Worm (Caenorhabditis elegans) whole organism, young adult: ENCODE data around the gene mdt-10.

ENCODE experiments used
- F55B11.4 ChIP-seq: sonication (generic microtip); optimal IDR thresholded peaks from 2 replicates; lab custom pipeline; 2016; ENCODE audit warnings: missing compliant biosample characterization, missing genetic modification characterization, borderline replicate concordance; ENCODE audit not compliant: insufficient read depth
- F57A8.1 ChIP-seq: fragments of 200-800 bp; sonication (Bioruptor generic); optimal IDR thresholded peaks from 2 replicates; lab custom pipeline; 2018; ENCODE audit warnings: mild to moderate bottlenecking, missing genetic modification characterization, moderate library complexity, missing compliant biosample characterization
- F57C9.4 ChIP-seq: sonication (generic microtip); optimal IDR thresholded peaks from 2 replicates; lab custom pipeline; 2017; ENCODE audit warnings: mild to moderate bottlenecking, missing genetic modification characterization, missing compliant biosample characterization
- K12H6.12 ChIP-seq: fragments of 200-800 bp; sonication (Bioruptor generic); optimal IDR thresholded peaks from 2 replicates; lab custom pipeline; 2018; ENCODE audit warnings: mild to moderate bottlenecking, missing genetic modification characterization, missing compliant biosample characterization
- Y53F4B.3 ChIP-seq: fragments of 200-800 bp; sonication (Bioruptor generic); IDR thresholded peaks from 2 replicates; pipeline ENCODE4 v1.3.6; 2022; ENCODE audit warnings: missing genetic modification reagents, missing genetic modification characterization, missing compliant biosample characterization
- akir-1 ChIP-seq: fragments of 200-800 bp; sonication (Bioruptor generic); optimal IDR thresholded peaks from 2 replicates; lab custom pipeline; 2018; ENCODE audit warnings: mild to moderate bottlenecking, missing genetic modification characterization, moderate library complexity, missing compliant biosample characterization
- aptf-3 ChIP-seq: fragments of 200-800 bp; sonication (Bioruptor generic); IDR thresholded peaks from 2 replicates; pipeline ENCODE4 v1.3.6; 2022; ENCODE audit warnings: missing genetic modification characterization, missing compliant biosample characterization
- atf-7 ChIP-seq: sonication (generic microtip); optimal IDR thresholded peaks from 2 replicates; lab custom pipeline; 2017; ENCODE audit warnings: mild to moderate bottlenecking, missing genetic modification characterization, missing compliant biosample characterization
- attf-5 ChIP-seq: fragments of 200-800 bp; sonication (Bioruptor generic); optimal IDR thresholded peaks from 2 replicates; lab custom pipeline; 2018; ENCODE audit warnings: mild to moderate bottlenecking, missing genetic modification characterization, missing compliant biosample characterization
- bed-2 ChIP-seq: fragments of 200-800 bp; sonication (Bioruptor generic); IDR thresholded peaks from 2 replicates; pipeline ENCODE4 v1.3.6; 2022; ENCODE audit warnings: missing genetic modification reagents, missing genetic modification characterization, missing compliant biosample characterization
- cebp-1 ChIP-seq, 2 experiments: fragments of 200-800 bp in 1 of 2; sonication (Bioruptor generic) in 1 of 2; sonication (generic microtip) in 1 of 2; IDR thresholded peaks in 1 of 2; optimal IDR thresholded peaks in 1 of 2; 2 replicates each; pipeline versions ENCODE4 v1.3.6 to Lab custom; 2017 to 2022; ENCODE audit warnings: missing compliant biosample characterization in 2 of 2, missing genetic modification characterization in 2 of 2, mild to moderate bottlenecking in 1 of 2, missing genetic modification reagents in 1 of 2, moderate library complexity in 1 of 2
- dpff-1 ChIP-seq: sonication (generic microtip); optimal IDR thresholded peaks from 2 replicates; lab custom pipeline; 2017; ENCODE audit warnings: mild to moderate bottlenecking, missing genetic modification characterization, missing compliant biosample characterization
- egrh-3 ChIP-seq: fragments of 200-800 bp; sonication (Bioruptor generic); IDR thresholded peaks from 2 replicates; pipeline ENCODE4 v1.3.6; 2022; ENCODE audit warnings: missing genetic modification reagents, missing genetic modification characterization, missing compliant biosample characterization
- ekl-4 ChIP-seq: fragments of 200-800 bp; sonication (Bioruptor generic); IDR thresholded peaks from 2 replicates; pipeline ENCODE4 v1.3.6; 2022; ENCODE audit warnings: missing genetic modification reagents, missing genetic modification characterization, missing compliant biosample characterization
- hmg-20 ChIP-seq: fragments of 200-800 bp; sonication (Bioruptor generic); IDR thresholded peaks from 2 replicates; pipeline ENCODE4 v1.3.6; 2022; ENCODE audit warnings: missing genetic modification reagents, missing genetic modification characterization, missing compliant biosample characterization
- hsf-1 ChIP-seq: fragments of 200-800 bp; sonication (Bioruptor generic); IDR thresholded peaks from 2 replicates; pipeline ENCODE4 v1.3.6; 2022; ENCODE audit warnings: missing genetic modification reagents, missing genetic modification characterization, missing compliant biosample characterization
- let-607 ChIP-seq, 2 experiments: fragments of 200-800 bp in 1 of 2; sonication (Bioruptor generic) in 1 of 2; sonication (generic microtip) in 1 of 2; optimal IDR thresholded peaks; 2 replicates each; lab custom pipeline; 2016 to 2018; ENCODE audit warnings: mild to moderate bottlenecking in 2 of 2, missing compliant biosample characterization in 2 of 2, missing genetic modification characterization in 2 of 2, moderate library complexity in 2 of 2, missing genotype in 1 of 2
- lin-26 ChIP-seq: fragments of 200-800 bp; sonication (Bioruptor generic); IDR thresholded peaks from 2 replicates; pipeline ENCODE4 v1.3.6; 2022; ENCODE audit warnings: missing genetic modification reagents, missing genetic modification characterization, missing compliant biosample characterization
- lin-40 ChIP-seq: sonication (generic microtip); optimal IDR thresholded peaks from 2 replicates; lab custom pipeline; 2016; ENCODE audit warnings: missing genetic modification characterization, mild to moderate bottlenecking, missing compliant biosample characterization, missing genotype, missing genetic modification reagents
- lsl-1 ChIP-seq: fragments of 200-800 bp; sonication (Bioruptor generic); optimal IDR thresholded peaks from 2 replicates; lab custom pipeline; 2018; ENCODE audit warnings: mild to moderate bottlenecking, missing genetic modification characterization, moderate library complexity, missing compliant biosample characterization
- lsy-27 ChIP-seq: sonication (generic microtip); optimal IDR thresholded peaks from 2 replicates; lab custom pipeline; 2017; ENCODE audit warnings: missing genetic modification characterization, mild to moderate bottlenecking, missing compliant biosample characterization, antibody characterized with exemption, missing genotype, borderline replicate concordance; ENCODE audit not compliant: insufficient read depth
- madf-10 ChIP-seq: sonication (generic microtip); optimal IDR thresholded peaks from 2 replicates; lab custom pipeline; 2016; ENCODE audit warnings: mild to moderate bottlenecking, missing genetic modification characterization, missing compliant biosample characterization
- mes-4 ChIP-seq: sonication (generic microtip); optimal IDR thresholded peaks from 2 replicates; lab custom pipeline; 2016; ENCODE audit warnings: missing genotype, missing genetic modification characterization, missing compliant biosample characterization
- nfya-1 ChIP-seq: sonication (generic microtip); optimal IDR thresholded peaks from 2 replicates; lab custom pipeline; 2017; ENCODE audit warnings: antibody characterized with exemption, missing compliant biosample characterization, missing genetic modification characterization, borderline replicate concordance; ENCODE audit not compliant: insufficient read depth
- nhr-120 ChIP-seq: fragments of 200-800 bp; sonication (Bioruptor generic); IDR thresholded peaks from 2 replicates; pipeline ENCODE4 v1.3.6; 2022; ENCODE audit warnings: missing genetic modification characterization, missing compliant biosample characterization
- nhr-27 ChIP-seq: fragments of 200-800 bp; sonication (Bioruptor generic); optimal IDR thresholded peaks from 2 replicates; lab custom pipeline; 2018; ENCODE audit warnings: mild to moderate bottlenecking, missing genetic modification characterization, moderate library complexity, missing compliant biosample characterization
- nhr-80 ChIP-seq: sonication (generic microtip); optimal IDR thresholded peaks from 2 replicates; lab custom pipeline; 2016; ENCODE audit warnings: missing genetic modification characterization, missing compliant biosample characterization
- pbrm-1 ChIP-seq: fragments of 200-800 bp; sonication (Bioruptor generic); IDR thresholded peaks from 2 replicates; pipeline ENCODE4 v1.3.6; 2022; ENCODE audit warnings: missing genetic modification reagents, missing genetic modification characterization, missing compliant biosample characterization
- pha-4 ChIP-seq: fragments of 150-350 bp; sonication (generic microtip); optimal IDR thresholded peaks from 2 replicates; lab custom pipeline; 2014; ENCODE audit warnings: missing biosample characterization, missing genetic modification reagents, missing genetic modification characterization
- rcor-1 ChIP-seq: fragments of 200-800 bp; sonication (Bioruptor generic); IDR thresholded peaks from 2 replicates; pipeline ENCODE4 v1.3.6; 2022; ENCODE audit warnings: missing genetic modification reagents, missing genetic modification characterization, missing compliant biosample characterization
- rec-8 ChIP-seq, 2 experiments: sonication (generic microtip); optimal IDR thresholded peaks; 2 replicates each; lab custom pipeline; 2016; ENCODE audit warnings: mild to moderate bottlenecking in 2 of 2, missing genetic modification characterization in 2 of 2, missing genetic modification reagents in 2 of 2, missing genotype in 2 of 2, missing biosample characterization in 1 of 2, missing compliant biosample characterization in 1 of 2, moderate library complexity in 1 of 2
- repo-1 ChIP-seq: sonication (generic microtip); optimal IDR thresholded peaks from 2 replicates; lab custom pipeline; 2017; ENCODE audit warnings: mild to moderate bottlenecking, missing genetic modification characterization, missing compliant biosample characterization
- rpc-1 ChIP-seq, 2 experiments: fragments of 150-350 bp in 1 of 2; sonication (generic microtip) in 1 of 2; optimal IDR thresholded peaks; 2 replicates each; lab custom pipeline; 2014 to 2018; ENCODE audit warnings: missing biosample characterization in 1 of 2, missing genetic modification characterization in 1 of 2, missing genetic modification reagents in 1 of 2, missing genotype in 1 of 2
- snpc-3.4 ChIP-seq: sonication (generic microtip); optimal IDR thresholded peaks from 2 replicates; lab custom pipeline; 2017; ENCODE audit warnings: missing genetic modification characterization, mild to moderate bottlenecking, missing compliant biosample characterization, antibody characterized with exemption, moderate library complexity, missing genotype, missing genetic modification reagents
- somi-1 ChIP-seq: fragments of 200-800 bp; sonication (Bioruptor generic); optimal IDR thresholded peaks from 2 replicates; lab custom pipeline; 2018; ENCODE audit warnings: mild to moderate bottlenecking, missing genetic modification characterization, missing compliant biosample characterization
- sptf-2 ChIP-seq: fragments of 200-800 bp; sonication (Bioruptor generic); optimal IDR thresholded peaks from 2 replicates; lab custom pipeline; 2018; ENCODE audit warnings: mild to moderate bottlenecking, missing genetic modification characterization, missing compliant biosample characterization
- tlf-1 ChIP-seq: fragments of 200-800 bp; sonication (Bioruptor generic); optimal IDR thresholded peaks from 2 replicates; lab custom pipeline; 2018; ENCODE audit warnings: mild to moderate bottlenecking, missing genetic modification characterization, missing compliant biosample characterization
- unc-62 ChIP-seq: fragments of 150-350 bp; optimal IDR thresholded peaks from 2 replicates; lab custom pipeline; 2014; ENCODE audit warnings: missing biosample characterization, missing genetic modification reagents, missing genetic modification characterization
- zim-3 ChIP-seq: sonication (generic microtip); optimal IDR thresholded peaks from 2 replicates; lab custom pipeline; 2017; ENCODE audit warnings: mild to moderate bottlenecking, missing genetic modification characterization, moderate library complexity, missing compliant biosample characterization
- ztf-25 ChIP-seq: fragments of 200-800 bp; sonication (Bioruptor generic); IDR thresholded peaks from 2 replicates; pipeline ENCODE4 v1.3.6; 2022; ENCODE audit warnings: missing genetic modification reagents, missing genetic modification characterization, missing compliant biosample characterization
- ztf-26 ChIP-seq: sonication (generic microtip); optimal IDR thresholded peaks from 2 replicates; lab custom pipeline; 2017; ENCODE audit warnings: missing genetic modification characterization, missing compliant biosample characterization
- ztf-28 ChIP-seq: fragments of 200-800 bp; sonication (Bioruptor generic); IDR thresholded peaks from 2 replicates; pipeline ENCODE4 v1.3.6; 2022; ENCODE audit warnings: missing genetic modification reagents, missing genetic modification characterization, missing compliant biosample characterization

The mdt-10 gene

DNA sequence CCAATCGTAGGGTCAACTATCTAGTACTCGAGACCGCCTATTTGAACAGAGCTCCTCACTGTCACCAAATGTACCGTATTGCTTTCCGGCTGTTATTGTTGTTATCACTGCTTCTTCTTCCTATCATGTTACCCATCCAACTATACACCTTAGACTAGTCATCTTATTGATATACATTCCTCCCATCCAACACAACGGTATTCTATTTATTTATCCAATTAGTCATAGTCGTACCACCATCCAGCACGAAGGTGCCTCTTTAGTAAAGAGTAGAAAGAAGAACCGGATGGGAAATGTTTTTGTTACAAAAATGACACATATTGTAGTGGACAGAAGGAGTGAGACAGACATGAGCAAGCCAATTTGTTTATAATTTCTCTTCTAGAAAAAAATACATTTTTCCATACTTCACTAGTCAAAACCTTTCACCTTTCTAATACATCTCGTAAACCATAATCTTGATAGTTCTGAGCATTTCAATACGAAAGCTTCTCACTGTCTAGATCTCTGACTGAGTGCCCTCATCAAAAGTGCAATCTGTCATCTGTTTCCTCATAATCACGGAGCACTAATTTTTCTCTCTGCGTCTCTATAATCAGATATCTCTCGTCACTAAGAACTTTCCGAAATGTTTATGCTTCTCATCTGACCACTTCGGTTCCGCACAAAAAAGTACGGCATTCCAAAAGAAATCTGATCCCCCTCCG, 44.5 kb downstream of the mdt-10 start:
- TF ChIP-seq lsy-27 (no peak), akir-1 (GFP tag; lab: Kevin White, UChicago) (no peak), tlf-1 (GFP tag; lab: Kevin White, UChicago) (no peak), nhr-80 (no peak), ekl-4 (GFP tag; lab: Robert Waterston, UW) (no peak), zim-3 (no peak), attf-5 (GFP tag; lab: Kevin White, UChicago) (no peak), rpc-1 (optimal IDR thresholded peaks at IDR 0.05; lab: Kevin White, UChicago) (no peak), rpc-1 (tag; optimal IDR thresholded peaks at IDR 0.05; lab: Kevin White, UChicago) (no peak), Y53F4B.3 (no peak)
- TF ChIP-seq, all 124 proteins: peak for 0

DNA sequence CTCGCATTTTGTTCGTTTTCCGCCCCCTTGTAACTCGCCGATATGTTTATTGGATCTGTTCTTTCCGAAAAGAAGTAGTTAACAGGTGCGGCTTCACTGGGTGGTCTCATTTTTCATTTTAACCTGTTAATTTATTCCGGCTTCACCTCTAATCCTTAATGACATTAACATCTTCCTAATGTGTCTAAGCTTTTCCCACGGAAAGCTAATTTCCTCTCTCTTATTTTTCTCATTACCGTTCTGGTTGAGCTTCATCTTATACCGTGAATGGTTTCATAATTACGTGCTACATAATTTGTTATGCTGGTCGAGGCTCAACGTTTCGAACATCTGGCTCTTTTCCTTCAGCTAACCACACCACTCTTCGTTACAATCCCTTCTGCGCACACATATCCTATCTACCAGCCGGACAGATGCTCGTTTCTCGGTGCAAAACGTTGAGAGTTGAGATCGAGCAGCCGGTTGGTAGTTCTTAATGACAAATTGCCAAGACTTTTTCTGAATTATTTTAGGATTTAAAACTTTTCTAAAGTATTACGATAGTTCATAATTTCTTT, 45.4 kb downstream of the mdt-10 start:
- TF ChIP-seq snpc-3.4 (tag; lab: Kevin White, UChicago) (no peak), let-607 (tag; optimal IDR thresholded peaks at IDR 0.05; lab: Kevin White, UChicago) (no peak)

- TF ChIP-seq atf-7 (tag; lab: Kevin White, UChicago): no peak
- peak; percentile 12 for TF ChIP-seq lin-40 (tag; lab: Kevin White, UChicago)
- no peak for TF ChIP-seq ztf-28 (GFP tag; lab: Robert Waterston, UW)
- TF ChIP-seq nhr-120: no peak
- no peak for TF ChIP-seq cebp-1 (GFP tag; IDR thresholded peaks at IDR 0.05; lab: Robert Waterston, UW)
- peak; percentile 58 for TF ChIP-seq cebp-1 (tag; optimal IDR thresholded peaks at IDR 0.05; lab: Kevin White, UChicago)
- TF ChIP-seq dpff-1 (tag; lab: Kevin White, UChicago): no peak
- TF ChIP-seq akir-1 (GFP tag; lab: Kevin White, UChicago): no peak
- no peak for TF ChIP-seq F57A8.1 (GFP tag; lab: Kevin White, UChicago)
- no peak for TF ChIP-seq repo-1 (tag; lab: Kevin White, UChicago)
- TF ChIP-seq egrh-3 (GFP tag; lab: Robert Waterston, UW): no peak
- TF ChIP-seq mes-4 (tag; lab: Kevin White, UChicago): no peak
- no peak for TF ChIP-seq F57C9.4 (tag; lab: Kevin White, UChicago)
- TF ChIP-seq hmg-20 (GFP tag; lab: Robert Waterston, UW): no peak
- no peak for TF ChIP-seq somi-1
- no peak for TF ChIP-seq F55B11.4
- no peak for TF ChIP-seq ztf-26 (tag; lab: Kevin White, UChicago)
- no peak for TF ChIP-seq nfya-1
- TF ChIP-seq lsl-1 (GFP tag; lab: Kevin White, UChicago): no peak
- TF ChIP-seq Y53F4B.3: no peak
- TF ChIP-seq hsf-1 (GFP tag; lab: Robert Waterston, UW): no peak
- TF ChIP-seq ztf-25 (GFP tag; lab: Robert Waterston, UW): no peak
- no peak for TF ChIP-seq aptf-3 (GFP tag; lab: Robert Waterston, UW)
- peak; percentile 3 for TF ChIP-seq madf-10 (tag; lab: Kevin White, UChicago)
- no peak for TF ChIP-seq sptf-2 (GFP tag; lab: Kevin White, UChicago)
- TF ChIP-seq K12H6.12 (tag; lab: Kevin White, UChicago): no peak
- TF ChIP-seq pbrm-1 (GFP tag; lab: Robert Waterston, UW): no peak
- no peak for TF ChIP-seq rcor-1
- TF ChIP-seq rec-8 (tag; optimal IDR thresholded peaks at IDR 0.05; lab: Kevin White, UChicago): no peak
- TF ChIP-seq ekl-4 (GFP tag; lab: Robert Waterston, UW): no peak
- no peak for TF ChIP-seq bed-2 (GFP tag; lab: Robert Waterston, UW)
- no peak for TF ChIP-seq snpc-3.4 (tag; lab: Kevin White, UChicago)
- TF ChIP-seq lin-26 (GFP tag; lab: Robert Waterston, UW): no peak
- no peak for TF ChIP-seq unc-62 (GFP tag; lab: Kevin White, UChicago)
- peak; percentile 37 for TF ChIP-seq pha-4
- no peak for TF ChIP-seq nhr-27
Observed at ce11 chrII:7808950-7809349, 45.9 kb downstream of the mdt-10 start.
